Fruit fly (Drosophila melanogaster) whole organism, adult: ENCODE measurements around the gene Piezo.

ENCODE experiments used
- CG14711 ChIP-seq: fragments of 200-800 bp; sonication (Bioruptor generic); optimal IDR thresholded peaks from 2 replicates; lab custom pipeline; 2018; ENCODE audit warnings: missing biosample characterization, mild to moderate bottlenecking, missing genetic modification characterization, moderate library complexity
- CG1620 ChIP-seq: fragments of 200-800 bp; sonication (Bioruptor generic); optimal IDR thresholded peaks from 2 replicates; lab custom pipeline; 2016; ENCODE audit warnings: missing biosample characterization, missing genetic modification characterization
- CG7101 ChIP-seq: fragments of 200-800 bp; sonication (Bioruptor generic); optimal IDR thresholded peaks from 2 replicates; lab custom pipeline; 2018; ENCODE audit warnings: missing biosample characterization, mild to moderate bottlenecking, missing genetic modification characterization, moderate library complexity
- Hr96 ChIP-seq: fragments of 200-800 bp; sonication (Bioruptor generic); optimal IDR thresholded peaks from 2 replicates; lab custom pipeline; 2016; ENCODE audit warnings: missing biosample characterization, missing genetic modification characterization
- tj ChIP-seq: fragments of 200-800 bp; sonication (Bioruptor generic); optimal IDR thresholded peaks from 3 replicates; lab custom pipeline; 2017; ENCODE audit warnings: missing biosample characterization, mild to moderate bottlenecking, missing genetic modification characterization, moderate library complexity
- toe ChIP-seq: fragments of 200-800 bp; sonication (Bioruptor generic); optimal IDR thresholded peaks from 2 replicates; lab custom pipeline; 2016; ENCODE audit warnings: missing biosample characterization, missing genetic modification characterization

DNA sequence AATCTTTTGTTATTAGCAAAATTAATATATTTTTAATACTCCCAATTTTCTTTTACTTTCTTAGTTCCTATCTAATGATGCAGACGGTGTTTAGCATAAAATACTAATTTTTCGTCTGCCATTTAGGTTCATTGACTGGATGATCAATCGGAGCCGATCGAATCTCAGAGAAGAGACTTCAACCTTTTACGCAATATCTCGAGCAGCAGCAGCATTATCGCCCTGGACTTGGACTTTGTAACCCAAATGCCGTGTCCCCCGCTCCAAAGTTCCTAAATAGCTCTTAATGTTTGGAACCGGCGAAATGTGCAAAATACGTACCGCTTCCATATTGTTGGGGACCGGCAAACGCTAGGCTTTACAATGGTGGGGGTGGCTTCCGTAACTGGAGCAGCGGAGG, 41.5 kb downstream of the Piezo start:
- TF ChIP-seq Hr96 (GFP tag; lab: Kevin White, UChicago) (no peak), CG14711 (tag; lab: Kevin White, UChicago) (no peak), toe (GFP tag; lab: Kevin White, UChicago) (no peak), CG7101 (no peak), CG1620 (no peak), tj (GFP tag; lab: Kevin White, UChicago) (no peak)
